Fruit fly (Drosophila melanogaster): ENCODE measurements around the gene CG14137.

CG14137 gene

DNA sequence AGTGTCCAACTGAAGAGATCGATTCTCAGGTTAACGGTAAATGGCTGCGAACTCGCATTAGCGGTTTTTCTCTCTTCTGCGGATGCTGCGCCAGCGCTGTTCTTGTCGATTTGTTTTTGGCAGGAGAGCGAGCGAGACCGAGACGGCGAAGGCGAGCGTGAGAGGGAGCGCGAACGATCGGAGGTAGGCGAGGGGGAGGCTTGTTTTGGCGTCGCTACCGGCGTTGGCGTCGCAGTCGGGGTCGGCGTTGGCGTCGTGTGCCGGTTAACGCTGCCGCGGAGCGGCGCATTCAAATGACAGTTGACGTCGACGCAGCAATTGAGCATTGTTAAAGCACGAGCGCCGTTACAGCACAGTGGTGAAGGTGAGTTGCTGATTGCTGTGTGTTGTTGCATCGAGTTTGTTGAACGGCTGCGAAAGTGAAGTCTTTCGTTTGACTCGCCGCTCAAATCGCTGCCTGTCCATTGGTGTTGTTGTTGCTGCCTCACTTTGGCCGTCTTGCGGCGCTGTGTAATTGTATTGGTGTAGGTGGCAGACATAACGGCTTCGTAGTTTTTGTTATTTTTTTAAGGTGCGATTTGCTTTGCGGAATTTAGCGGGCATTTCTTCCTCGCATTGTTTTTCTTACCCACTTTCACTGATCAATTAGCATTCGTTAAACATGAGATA is 12.9 kb downstream of the CG14137 start (continued):
- TF ChIP-seq jumu (GFP tag; optimal IDR thresholded peaks at IDR 0.05) (no peak), unc-4 (GFP tag; IDR thresholded peaks at IDR 0.05; ENCODE audit: partially characterized antibody) (no peak), otp (GFP tag; IDR thresholded peaks at IDR 0.05) (no peak), her (GFP tag; optimal IDR thresholded peaks at IDR 0.05) (no peak), CG17612 (GFP tag; IDR thresholded peaks at IDR 0.05) (no peak), gt (GFP tag; IDR thresholded peaks at IDR 0.05) (no peak), phol (tag; optimal IDR thresholded peaks at IDR 0.05) (no peak), Hr3 (GFP tag; optimal IDR thresholded peaks at IDR 0.05) (no peak), emc (GFP tag; optimal IDR thresholded peaks at IDR 0.05) (no peak), MTF-1 (GFP tag; optimal IDR thresholded peaks at IDR 0.05; ENCODE audit: borderline replicate concordance) (no peak), Dip2 (GFP tag; IDR thresholded peaks at IDR 0.05) (no peak), CG2875 (GFP tag; optimal IDR thresholded peaks at IDR 0.05) (no peak), gcm (GFP tag; optimal IDR thresholded peaks at IDR 0.05) (no peak), bowl (GFP tag; IDR thresholded peaks at IDR 0.05) (no peak), salm (tag; optimal IDR thresholded peaks at IDR 0.05) (no peak), CG6654 (GFP tag; optimal IDR thresholded peaks at IDR 0.05) (no peak), CG4820 (GFP tag; optimal IDR thresholded peaks at IDR 0.05) (no peak), CG3847 (GFP tag; IDR thresholded peaks at IDR 0.05) (0 out of 2 replicates have a peak, but pooled peaks have one; percentile 9), Lhr (GFP tag; optimal IDR thresholded peaks at IDR 0.05) (no peak), Dip3 (GFP tag; optimal IDR thresholded peaks at IDR 0.05) (no peak), CG15514 (GFP tag; optimal IDR thresholded peaks at IDR 0.05) (no peak), CG15601 (tag; optimal IDR thresholded peaks at IDR 0.05) (no peak), CG17186 (GFP tag; optimal IDR thresholded peaks at IDR 0.05) (no peak), lov (optimal IDR thresholded peaks at IDR 0.05) (no peak), lov (GFP tag; IDR thresholded peaks at IDR 0.05) (no peak), esg (GFP tag; conservative IDR thresholded peaks at IDR 0.05) (no peak), inv (GFP tag; IDR thresholded peaks at IDR 0.05; ENCODE audit: partially characterized antibody) (0 out of 2 replicates have a peak, but pooled peaks have one; percentile 21), CG7745 (tag; optimal IDR thresholded peaks at IDR 0.05) (no peak), maf-S (GFP tag; optimal IDR thresholded peaks at IDR 0.05) (no peak), zen2 (GFP tag; IDR thresholded peaks at IDR 0.05; ENCODE audit: partially characterized antibody) (no peak), CG3281 (GFP tag; optimal IDR thresholded peaks at IDR 0.05) (no peak), vvl (GFP tag; IDR thresholded peaks at IDR 0.05) (no peak), CG30431 (GFP tag; optimal IDR thresholded peaks at IDR 0.05) (no peak), BEAF-32 (GFP tag; optimal IDR thresholded peaks at IDR 0.05) (no peak), CG14860 (GFP tag; IDR thresholded peaks at IDR 0.05; ENCODE audit: partially characterized antibody) (no peak), CG2712 (tag; optimal IDR thresholded peaks at IDR 0.05) (no peak), CG6683 (GFP tag; optimal IDR thresholded peaks at IDR 0.05) (no peak), sd (tag; optimal IDR thresholded peaks at IDR 0.05) (peak; percentile 5), HLHmδ (GFP tag; optimal IDR thresholded peaks at IDR 0.05) (peak; percentile 26), CG17361 (GFP tag; IDR thresholded peaks at IDR 0.05) (no peak), Adf1 (GFP tag; IDR thresholded peaks at IDR 0.05) (peak; percentile 99), Deaf1 (tag; optimal IDR thresholded peaks at IDR 0.05) (peak; percentile 44), CG15479 (GFP tag; optimal IDR thresholded peaks at IDR 0.05) (peak; percentile 86), CG34422 (GFP tag; IDR thresholded peaks at IDR 0.05) (peak; percentile 76; the same call in 1 of the 3 replicates), disco-r (GFP tag; optimal IDR thresholded peaks at IDR 0.05) (no peak), Gug (GFP tag; IDR thresholded peaks at IDR 0.05) (no peak), CG6175 (GFP tag; IDR thresholded peaks at IDR 0.05) (0 out of 3 replicates have a peak, but pooled peaks have one; percentile 34), nerfin-2 (GFP tag; IDR thresholded peaks at IDR 0.05; ENCODE audit: partially characterized antibody) (no peak), ara (GFP tag; IDR thresholded peaks at IDR 0.05) (no peak), ham (GFP tag; IDR thresholded peaks at IDR 0.05) (no peak)

Measured in whole organism, embryonic.